Fruit fly (Drosophila melanogaster) whole organism, embryonic: ENCODE measurements around the gene Sirt4.

ENCODE experiments used
- Atf6 ChIP-seq: fragments of 200-800 bp; sonication (Bioruptor generic); IDR thresholded peaks from 2 replicates; pipeline ENCODE4 v1.3.6; 2022; ENCODE audit warnings: missing biosample characterization, missing genetic modification characterization
- Blimp-1 ChIP-seq: fragments of 200-800 bp; sonication (Bioruptor generic); optimal IDR thresholded peaks from 3 replicates; lab custom pipeline; 2018; ENCODE audit warnings: missing biosample characterization, missing genetic modification characterization, mild to moderate bottlenecking, moderate library complexity, missing genetic modification reagents
- CG10654 ChIP-seq: fragments of 200-800 bp; sonication (Bioruptor generic); optimal IDR thresholded peaks from 2 replicates; lab custom pipeline; 2016; ENCODE audit warnings: missing biosample characterization, missing genetic modification characterization
- CG12299 ChIP-seq: fragments of 200-800 bp; sonication (Bioruptor generic); optimal IDR thresholded peaks from 2 replicates; lab custom pipeline; 2018; ENCODE audit warnings: missing biosample characterization, mild to moderate bottlenecking, missing genetic modification characterization
- CG1233 ChIP-seq: fragments of 200-800 bp; sonication (Bioruptor generic); optimal IDR thresholded peaks from 4 replicates; lab custom pipeline; 2018; ENCODE audit warnings: missing biosample characterization, mild to moderate bottlenecking, missing genetic modification characterization
- CG15011 ChIP-seq: fragments of 200-800 bp; sonication (Bioruptor generic); optimal IDR thresholded peaks from 3 replicates; lab custom pipeline; 2018; ENCODE audit warnings: missing biosample characterization, mild to moderate bottlenecking, missing genetic modification characterization
- CG17186 ChIP-seq: fragments of 200-800 bp; sonication (Bioruptor generic); optimal IDR thresholded peaks from 3 replicates; lab custom pipeline; 2017; ENCODE audit warnings: missing biosample characterization, missing genetic modification reagents, missing genetic modification characterization
- CG17361 ChIP-seq: fragments of 200-800 bp; sonication (Bioruptor generic); IDR thresholded peaks from 3 replicates; pipeline ENCODE4 v1.3.6; 2022; ENCODE audit warnings: missing biosample characterization, missing genetic modification characterization
- CG17612 ChIP-seq: fragments of 200-800 bp; sonication (Bioruptor generic); IDR thresholded peaks from 2 replicates; pipeline ENCODE4 v1.3.6; 2022; ENCODE audit warnings: missing biosample characterization, missing genetic modification characterization
- CG18619 ChIP-seq: fragments of 200-800 bp; sonication (Bioruptor generic); optimal IDR thresholded peaks from 3 replicates; lab custom pipeline; 2017; ENCODE audit warnings: missing biosample characterization, mild to moderate bottlenecking, missing genetic modification characterization
- CG2199 ChIP-seq: fragments of 200-800 bp; sonication (Bioruptor generic); IDR thresholded peaks from 3 replicates; pipeline ENCODE4 v1.3.6; 2022; ENCODE audit warnings: missing biosample characterization, missing genetic modification characterization
- CG2678 ChIP-seq: fragments of 200-800 bp; sonication (Bioruptor generic); optimal IDR thresholded peaks from 3 replicates; lab custom pipeline; 2019; ENCODE audit warnings: missing biosample characterization, mild to moderate bottlenecking, missing genetic modification characterization, moderate library complexity
- CG32532 ChIP-seq: fragments of 200-800 bp; sonication (Bioruptor generic); IDR thresholded peaks from 2 replicates; pipeline ENCODE4 v1.3.6; 2022; ENCODE audit warnings: missing biosample characterization, missing genetic modification characterization
- CG34224 ChIP-seq: fragments of 200-800 bp; sonication (Bioruptor generic); IDR thresholded peaks from 3 replicates; pipeline ENCODE4 v1.3.6; 2022; ENCODE audit warnings: missing biosample characterization, missing genetic modification characterization; ENCODE audit not compliant: partially characterized antibody
- CG4820 ChIP-seq: fragments of 200-800 bp; sonication (Bioruptor generic); optimal IDR thresholded peaks from 3 replicates; lab custom pipeline; 2016; ENCODE audit warnings: missing biosample characterization, missing genetic modification characterization
- CG6654 ChIP-seq: fragments of 200-800 bp; sonication (Bioruptor generic); optimal IDR thresholded peaks from 2 replicates; lab custom pipeline; 2017; ENCODE audit warnings: missing biosample characterization, mild to moderate bottlenecking, missing genetic modification characterization
- CG7839 ChIP-seq: fragments of 200-800 bp; sonication (Bioruptor generic); optimal IDR thresholded peaks from 3 replicates; lab custom pipeline; 2018; ENCODE audit warnings: missing biosample characterization, mild to moderate bottlenecking, missing genetic modification characterization, moderate library complexity
- CG8281 ChIP-seq: fragments of 200-800 bp; sonication (Bioruptor generic); optimal IDR thresholded peaks from 2 replicates; lab custom pipeline; 2018; ENCODE audit warnings: missing biosample characterization, mild to moderate bottlenecking, missing genetic modification characterization, moderate library complexity
- CG8388 ChIP-seq: fragments of 200-800 bp; sonication (Bioruptor generic); optimal IDR thresholded peaks from 2 replicates; lab custom pipeline; 2019; ENCODE audit warnings: missing biosample characterization, mild to moderate bottlenecking, missing genetic modification characterization, moderate library complexity
- CHES-1-like ChIP-seq: fragments of 200-800 bp; sonication (Bioruptor generic); optimal IDR thresholded peaks from 2 replicates; lab custom pipeline; 2016; ENCODE audit warnings: missing biosample characterization, missing genetic modification characterization
- D19B ChIP-seq: fragments of 200-800 bp; sonication (Bioruptor generic); optimal IDR thresholded peaks from 2 replicates; lab custom pipeline; 2017; ENCODE audit warnings: missing biosample characterization, mild to moderate bottlenecking, missing genetic modification characterization
- Dbx ChIP-seq: fragments of 200-800 bp; sonication (Bioruptor generic); IDR thresholded peaks from 3 replicates; pipeline ENCODE4 v1.3.6; 2022; ENCODE audit warnings: missing biosample characterization, missing genetic modification characterization
- Deaf1 ChIP-seq: fragments of 200-800 bp; optimal IDR thresholded peaks from 3 replicates; lab custom pipeline; 2019; ENCODE audit warnings: missing biosample characterization, mild to moderate bottlenecking, missing genetic modification characterization, moderate library complexity
- Eip74EF ChIP-seq, 2 experiments: fragments of 200-800 bp in 1 of 2; fragments of >200 bp in 1 of 2; sonication (Bioruptor generic) in 1 of 2; optimal IDR thresholded peaks; 2 replicates each; lab custom pipeline; 2017 to 2019; ENCODE audit warnings: missing biosample characterization in 2 of 2, missing genetic modification characterization in 2 of 2, mild to moderate bottlenecking in 1 of 2, moderate library complexity in 1 of 2
- HLH54F ChIP-seq: fragments of 200-800 bp; sonication (Bioruptor generic); optimal IDR thresholded peaks from 3 replicates; lab custom pipeline; 2016; ENCODE audit warnings: missing biosample characterization, missing genetic modification characterization
- HLHmδ ChIP-seq: fragments of 200-800 bp; sonication (Bioruptor generic); optimal IDR thresholded peaks from 2 replicates; lab custom pipeline; 2018; ENCODE audit warnings: missing biosample characterization, mild to moderate bottlenecking, missing genetic modification characterization, moderate library complexity
- Ptx1 ChIP-seq: fragments of 200-800 bp; sonication (Bioruptor generic); IDR thresholded peaks from 2 replicates; pipeline ENCODE4 v1.3.6; 2022; ENCODE audit warnings: missing biosample characterization, missing genetic modification characterization
- Spps ChIP-seq: fragments of 200-800 bp; sonication (Bioruptor generic); optimal IDR thresholded peaks from 2 replicates; lab custom pipeline; 2018; ENCODE audit warnings: missing biosample characterization, mild to moderate bottlenecking, missing genetic modification characterization
- ara ChIP-seq: fragments of 200-800 bp; sonication (Bioruptor generic); IDR thresholded peaks from 2 replicates; pipeline ENCODE4 v1.3.6; 2022; ENCODE audit warnings: missing biosample characterization, missing genetic modification characterization
- az2 ChIP-seq: fragments of 200-800 bp; sonication (Bioruptor generic); optimal IDR thresholded peaks from 3 replicates; lab custom pipeline; 2016; ENCODE audit warnings: missing biosample characterization, missing genetic modification characterization
- emc ChIP-seq: fragments of 200-800 bp; sonication (Bioruptor generic); optimal IDR thresholded peaks from 2 replicates; lab custom pipeline; 2016; ENCODE audit warnings: missing biosample characterization, missing genetic modification characterization
- gcm ChIP-seq: fragments of 200-800 bp; sonication (Bioruptor generic); optimal IDR thresholded peaks from 2 replicates; lab custom pipeline; 2019; ENCODE audit warnings: missing biosample characterization, mild to moderate bottlenecking, missing genetic modification characterization, moderate library complexity
- grn ChIP-seq: fragments of 200-800 bp; sonication (Bioruptor generic); optimal IDR thresholded peaks from 3 replicates; lab custom pipeline; 2017; ENCODE audit warnings: missing biosample characterization, missing genetic modification characterization
- ind ChIP-seq: fragments of 200-800 bp; sonication (Bioruptor generic); optimal IDR thresholded peaks from 3 replicates; lab custom pipeline; 2016; ENCODE audit warnings: missing biosample characterization, missing genetic modification characterization
- inv ChIP-seq: fragments of 200-800 bp; sonication (Bioruptor generic); IDR thresholded peaks from 2 replicates; pipeline ENCODE4 v1.3.6; 2022; ENCODE audit warnings: missing biosample characterization, missing genetic modification characterization; ENCODE audit not compliant: partially characterized antibody
- jumu ChIP-seq: fragments of 200-800 bp; sonication (Bioruptor generic); optimal IDR thresholded peaks from 3 replicates; lab custom pipeline; 2016; ENCODE audit warnings: missing biosample characterization, missing genetic modification characterization
- lmd ChIP-seq: fragments of 200-800 bp; sonication (Bioruptor generic); IDR thresholded peaks from 2 replicates; pipeline ENCODE4 v1.3.6; 2022; ENCODE audit warnings: missing biosample characterization, missing genetic modification characterization
- nom ChIP-seq: fragments of 200-800 bp; sonication (Bioruptor generic); optimal IDR thresholded peaks from 2 replicates; lab custom pipeline; 2017; ENCODE audit warnings: missing biosample characterization, missing genetic modification characterization, mild to moderate bottlenecking, moderate library complexity, missing genetic modification reagents
- onecut ChIP-seq: fragments of 200-800 bp; sonication (Bioruptor generic); IDR thresholded peaks from 2 replicates; pipeline ENCODE4 v1.3.6; 2022; ENCODE audit warnings: missing biosample characterization, missing genetic modification characterization
- org-1 ChIP-seq: fragments of 200-800 bp; sonication (Bioruptor generic); optimal IDR thresholded peaks from 2 replicates; lab custom pipeline; 2017; ENCODE audit warnings: missing biosample characterization, missing genetic modification characterization
- pho ChIP-seq: fragments of 200-800 bp; sonication (Bioruptor generic); optimal IDR thresholded peaks from 2 replicates; lab custom pipeline; 2016; ENCODE audit warnings: missing biosample characterization, missing genetic modification characterization
- pzg ChIP-seq: fragments of 200-800 bp; sonication (Bioruptor generic); optimal IDR thresholded peaks from 3 replicates; lab custom pipeline; 2018; ENCODE audit warnings: missing biosample characterization, mild to moderate bottlenecking, missing genetic modification characterization, moderate library complexity
- run ChIP-seq: fragments of 200-800 bp; sonication (Bioruptor generic); optimal IDR thresholded peaks from 3 replicates; lab custom pipeline; 2018; ENCODE audit warnings: missing biosample characterization, mild to moderate bottlenecking, missing genetic modification characterization
- shn ChIP-seq: fragments of 200-800 bp; sonication (Bioruptor generic); optimal IDR thresholded peaks from 3 replicates; lab custom pipeline; 2016; ENCODE audit warnings: missing biosample characterization, missing genetic modification characterization
- slp2 ChIP-seq: fragments of 200-800 bp; sonication (Bioruptor generic); optimal IDR thresholded peaks from 2 replicates; lab custom pipeline; 2016; ENCODE audit warnings: missing biosample characterization, missing genetic modification characterization
- so ChIP-seq: fragments of 200-800 bp; sonication (Bioruptor generic); IDR thresholded peaks from 3 replicates; pipeline ENCODE4 v1.3.6; 2022; ENCODE audit warnings: missing biosample characterization, missing genetic modification characterization
- tgo ChIP-seq: fragments of 200-800 bp; sonication (Bioruptor generic); IDR thresholded peaks from 3 replicates; pipeline ENCODE4 v1.3.6; 2022; ENCODE audit warnings: missing biosample characterization, missing genetic modification characterization
- toy ChIP-seq: fragments of 200-800 bp; sonication (Bioruptor generic); IDR thresholded peaks from 2 replicates; pipeline ENCODE4 v1.3.6; 2022; ENCODE audit warnings: missing biosample characterization, missing genetic modification characterization
- vvl ChIP-seq: fragments of 200-800 bp; sonication (Bioruptor generic); IDR thresholded peaks from 2 replicates; pipeline ENCODE4 v1.3.6; 2022; ENCODE audit warnings: missing biosample characterization, missing genetic modification characterization
- z ChIP-seq: fragments of 200-800 bp; sonication (Bioruptor generic); IDR thresholded peaks from 3 replicates; pipeline ENCODE4 v1.3.6; 2022; ENCODE audit warnings: missing biosample characterization, missing genetic modification characterization

Gene Sirt4

dm6 chrX:5698087-5698727 lies 32.5 kb upstream of the Sirt4 start, which contains the start of gene AdamTS-B (continued):
- TF ChIP-seq CG34224 (GFP tag; lab: Robert Waterston, UW) (no peak), nom (GFP tag; lab: Kevin White, UChicago) (peak; percentile 47), HLHmδ (GFP tag; lab: Kevin White, UChicago) (no peak), HLH54F (peak; percentile 14), ind (peak; percentile 41), slp2 (no peak), Spps (tag; lab: Kevin White, UChicago) (no peak), so (GFP tag; lab: Robert Waterston, UW) (0 out of 3 replicates have a peak, but pooled peaks have one; percentile 51), CG2678 (tag; lab: Kevin White, UChicago) (peak; percentile 69), CG17361 (GFP tag; lab: Robert Waterston, UW) (peak; percentile 72), CG8388 (GFP tag; lab: Kevin White, UChicago) (peak; percentile 20), inv (GFP tag; lab: Robert Waterston, UW) (no peak), vvl (GFP tag; lab: Robert Waterston, UW) (peak; percentile 61; the same call in 1 of the 2 replicates), CG7839 (peak; percentile 53), CG17612 (no peak), CG12299 (no peak), CHES-1-like (GFP tag; lab: Kevin White, UChicago) (no peak), ara (GFP tag; lab: Robert Waterston, UW) (peak; percentile 5; the same call in 1 of the 2 replicates), org-1 (GFP tag; lab: Kevin White, UChicago) (peak; percentile 57), CG18619 (GFP tag; lab: Kevin White, UChicago) (peak; percentile 14), CG8281 (peak; percentile 21), pho (GFP tag; lab: Kevin White, UChicago) (no peak), CG2199 (GFP tag; lab: Robert Waterston, UW) (no peak), onecut (GFP tag; lab: Robert Waterston, UW) (no peak), Atf6 (peak; percentile 56; the same call in 1 of the 2 replicates), Blimp-1 (GFP tag; lab: Kevin White, UChicago) (peak; percentile 37), CG15011 (GFP tag; lab: Kevin White, UChicago) (no peak), Ptx1 (GFP tag; lab: Robert Waterston, UW) (peak; percentile 56), CG10654 (no peak), CG6654 (GFP tag; lab: Kevin White, UChicago) (no peak), Eip74EF (GFP tag; optimal IDR thresholded peaks at IDR 0.05; lab: Kevin White, UChicago) (no peak), z (GFP tag; lab: Robert Waterston, UW) (no peak), D19B (GFP tag; lab: Kevin White, UChicago) (no peak), CG17186 (GFP tag; lab: Kevin White, UChicago) (no peak), az2 (GFP tag; lab: Kevin White, UChicago) (no peak), CG32532 (GFP tag; lab: Robert Waterston, UW) (peak; percentile 45; the same call in 1 of the 2 replicates), shn (GFP tag; lab: Kevin White, UChicago) (no peak), Deaf1 (no peak), Dbx (GFP tag; lab: Robert Waterston, UW) (no peak), gcm (GFP tag; lab: Kevin White, UChicago) (peak; percentile 25), toy (GFP tag; lab: Robert Waterston, UW) (no peak), CG4820 (GFP tag; lab: Kevin White, UChicago) (no peak), grn (GFP tag; lab: Kevin White, UChicago) (no peak), CG1233 (GFP tag; lab: Kevin White, UChicago) (peak; percentile 49), jumu (no peak), lmd (no peak), pzg (GFP tag; lab: Kevin White, UChicago) (no peak), tgo (GFP tag; lab: Robert Waterston, UW) (peak; percentile 65; the same call in 2 of the 3 replicates), run (tag; lab: Kevin White, UChicago) (no peak), emc (GFP tag; lab: Kevin White, UChicago) (no peak)
